ENCODE assay signal across 1 fruit fly cellular context in the genomic region with DNA sequence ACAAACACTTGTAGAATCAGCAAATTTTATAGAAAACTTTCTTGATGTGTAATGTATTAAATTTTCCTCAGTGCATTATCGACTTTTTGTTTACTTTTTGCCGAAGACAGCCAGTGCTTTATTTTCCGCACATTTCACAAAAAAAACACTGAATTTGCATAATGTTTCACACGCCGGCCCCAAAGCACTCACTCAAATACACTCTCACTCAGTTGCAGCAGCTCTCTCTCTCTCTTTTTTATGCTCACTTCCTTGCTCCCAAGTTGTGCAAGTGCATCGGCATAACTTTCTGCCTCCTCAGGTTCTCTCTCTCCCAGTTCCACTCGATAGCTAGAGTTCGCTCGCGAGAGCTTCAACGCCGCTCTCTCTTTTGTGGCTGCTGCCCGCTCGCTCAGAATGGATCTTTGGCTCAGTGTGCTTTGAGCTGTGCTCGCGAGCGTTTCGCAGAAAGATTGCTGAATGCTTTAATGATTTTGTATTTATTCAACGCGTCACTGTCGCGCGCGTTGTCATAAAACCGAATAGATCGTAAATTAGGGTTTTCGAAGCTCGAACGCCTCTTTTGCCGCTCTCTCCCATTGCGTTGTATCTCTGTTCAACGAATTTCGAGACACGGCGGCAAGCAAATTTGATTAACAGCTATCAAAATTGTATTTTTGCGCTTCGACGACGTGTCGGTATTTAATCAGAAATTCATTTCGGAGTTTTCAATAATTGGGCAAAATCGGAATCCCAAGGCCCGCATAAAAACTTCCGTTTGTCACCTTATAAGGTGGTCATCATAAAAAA.
A peak's percentile ranks its signal among the peaks of the same experiment; 100 is the strongest.
TF ChIP-seq lines count a peak whose summit lies in the region.

No protein-coding gene starts in this region.

TF ChIP-seq in whole organism, embryonic, 481 proteins besides CTCF, POLR2A, EP300 and RAD21 (continued from another document and continues in another):
- no peak for TF ChIP-seq CG43689 (GFP tag; IDR thresholded peaks at IDR 0.05; lab: Robert Waterston, UW)
- no peak for TF ChIP-seq CG10267 (tag; optimal IDR thresholded peaks at IDR 0.05; lab: Kevin White, UChicago)
- TF ChIP-seq CG10959 (GFP tag; IDR thresholded peaks at IDR 0.05; lab: Robert Waterston, UW), result no peak
- TF ChIP-seq Ets65A (GFP tag; lab: Kevin White, UChicago), result no peak
- TF ChIP-seq Hand (GFP tag; optimal IDR thresholded peaks at IDR 0.05; lab: Kevin White, UChicago), result no peak
- no peak for TF ChIP-seq CG12769 (tag; optimal IDR thresholded peaks at IDR 0.05; lab: Kevin White, UChicago)
- TF ChIP-seq Camta (GFP tag; optimal IDR thresholded peaks at IDR 0.05; lab: Kevin White, UChicago), result no peak
- TF ChIP-seq CG11504 (tag; optimal IDR thresholded peaks at IDR 0.05; lab: Kevin White, UChicago), result no peak
- no peak for TF ChIP-seq Dip2 (GFP tag; IDR thresholded peaks at IDR 0.05; lab: Robert Waterston, UW)
- no peak for TF ChIP-seq dmrt11E (tag; optimal IDR thresholded peaks at IDR 0.05; lab: Kevin White, UChicago)
- no peak for TF ChIP-seq PHDP (tag; optimal IDR thresholded peaks at IDR 0.05; lab: Kevin White, UChicago)
- TF ChIP-seq Deaf1 (tag; optimal IDR thresholded peaks at IDR 0.05; lab: Kevin White, UChicago), result peak; percentile 44
- TF ChIP-seq CG11696 (GFP tag; IDR thresholded peaks at IDR 0.05; lab: Robert Waterston, UW), result peak; percentile 47; the same call in 1 of the 2 replicates
- no peak for TF ChIP-seq CG18764 (GFP tag; optimal IDR thresholded peaks at IDR 0.05; lab: Kevin White, UChicago)
- TF ChIP-seq CG18476 (GFP tag; optimal IDR thresholded peaks at IDR 0.05; lab: Kevin White, UChicago), result no peak
- TF ChIP-seq CG4707 (GFP tag; optimal IDR thresholded peaks at IDR 0.05; lab: Kevin White, UChicago), result no peak
- TF ChIP-seq CG17361 (GFP tag; IDR thresholded peaks at IDR 0.05; lab: Robert Waterston, UW), result no peak
- no peak for TF ChIP-seq CG7556 (GFP tag; optimal IDR thresholded peaks at IDR 0.05; lab: Kevin White, UChicago)
- TF ChIP-seq da (GFP tag; optimal IDR thresholded peaks at IDR 0.05; lab: Kevin White, UChicago), result no peak
- TF ChIP-seq CG14050 (GFP tag; IDR thresholded peaks at IDR 0.05; lab: Robert Waterston, UW), result no peak
- TF ChIP-seq CG17912 (GFP tag; optimal IDR thresholded peaks at IDR 0.05; lab: Kevin White, UChicago), result peak; percentile 28
- peak; percentile 82; the same call in 1 of the 2 replicates for TF ChIP-seq chm (GFP tag; IDR thresholded peaks at IDR 0.05; lab: Robert Waterston, UW)
- TF ChIP-seq CG3281 (GFP tag; optimal IDR thresholded peaks at IDR 0.05; lab: Kevin White, UChicago), result peak; percentile 4
- no peak for TF ChIP-seq CG13424 (tag; optimal IDR thresholded peaks at IDR 0.05; lab: Kevin White, UChicago)
- TF ChIP-seq grau (tag; optimal IDR thresholded peaks at IDR 0.05; lab: Kevin White, UChicago), result no peak
- no peak for TF ChIP-seq gt (GFP tag; IDR thresholded peaks at IDR 0.05; lab: Robert Waterston, UW)
- no peak for TF ChIP-seq CG1647 (GFP tag; optimal IDR thresholded peaks at IDR 0.05; lab: Kevin White, UChicago)
- no peak for TF ChIP-seq CG31224 (GFP tag; IDR thresholded peaks at IDR 0.05; lab: Robert Waterston, UW)
- no peak for TF ChIP-seq CG1233 (GFP tag; optimal IDR thresholded peaks at IDR 0.05; lab: Kevin White, UChicago)
- TF ChIP-seq Ada2b (GFP tag; IDR thresholded peaks at IDR 0.05; lab: Robert Waterston, UW), result no peak
- no peak for TF ChIP-seq CG8089 (GFP tag; optimal IDR thresholded peaks at IDR 0.05; lab: Kevin White, UChicago)
- TF ChIP-seq unc-4 (GFP tag; IDR thresholded peaks at IDR 0.05; lab: Robert Waterston, UW; ENCODE audit: partially characterized antibody), result peak; percentile 55; the same call in 1 of the 2 replicates
- TF ChIP-seq Dbx (GFP tag; IDR thresholded peaks at IDR 0.05; lab: Robert Waterston, UW), result peak; percentile 52; the same call in 1 of the 3 replicates
- no peak; the same call in 1 of the 2 replicates for TF ChIP-seq HLH3B (GFP tag; IDR thresholded peaks at IDR 0.05; lab: Robert Waterston, UW)
- TF ChIP-seq crol (GFP tag; IDR thresholded peaks at IDR 0.05; lab: Robert Waterston, UW), result peak; percentile 30; the same call in 1 of the 2 replicates
- TF ChIP-seq MTF-1 (GFP tag; optimal IDR thresholded peaks at IDR 0.05; lab: Kevin White, UChicago; ENCODE audit: borderline replicate concordance), result no peak
- TF ChIP-seq CG10462 (GFP tag; optimal IDR thresholded peaks at IDR 0.05; lab: Kevin White, UChicago), result no peak
- TF ChIP-seq mld (GFP tag; IDR thresholded peaks at IDR 0.05; lab: Robert Waterston, UW; ENCODE audit: partially characterized antibody), result no peak
- TF ChIP-seq disco-r (GFP tag; optimal IDR thresholded peaks at IDR 0.05; lab: Kevin White, UChicago), result no peak
- TF ChIP-seq cwo (GFP tag; optimal IDR thresholded peaks at IDR 0.05; lab: Kevin White, UChicago), result peak; percentile 27
- peak; percentile 6 for TF ChIP-seq pros (GFP tag; optimal IDR thresholded peaks at IDR 0.05; lab: Kevin White, UChicago)
- TF ChIP-seq sqz (GFP tag; optimal IDR thresholded peaks at IDR 0.05; lab: Kevin White, UChicago), result no peak
- no peak for TF ChIP-seq CoRest (tag; optimal IDR thresholded peaks at IDR 0.05; lab: Kevin White, UChicago)
- peak; percentile 37 for TF ChIP-seq CG13296 (GFP tag; optimal IDR thresholded peaks at IDR 0.05; lab: Kevin White, UChicago)
- no peak for TF ChIP-seq Lhr (GFP tag; optimal IDR thresholded peaks at IDR 0.05; lab: Kevin White, UChicago)
- no peak for TF ChIP-seq HmgD (GFP tag; optimal IDR thresholded peaks at IDR 0.05; lab: Kevin White, UChicago)
- peak; percentile 32 for TF ChIP-seq CG18599 (GFP tag; optimal IDR thresholded peaks at IDR 0.05; lab: Kevin White, UChicago)
- TF ChIP-seq CG8765 (GFP tag; IDR thresholded peaks at IDR 0.05; lab: Robert Waterston, UW), result peak; percentile 42; the same call in 1 of the 2 replicates
- no peak for TF ChIP-seq CG13123 (GFP tag; optimal IDR thresholded peaks at IDR 0.05; lab: Kevin White, UChicago)
- TF ChIP-seq CG11247 (GFP tag; IDR thresholded peaks at IDR 0.05; lab: Robert Waterston, UW), result no peak
- no peak for TF ChIP-seq Hey (tag; optimal IDR thresholded peaks at IDR 0.05; lab: Kevin White, UChicago)
- TF ChIP-seq CHES-1-like (GFP tag; optimal IDR thresholded peaks at IDR 0.05; lab: Kevin White, UChicago), result no peak
- no peak; the same call in 2 of the 3 replicates for TF ChIP-seq B-H1 (GFP tag; IDR thresholded peaks at IDR 0.05; lab: Robert Waterston, UW)
- TF ChIP-seq CG9932 (GFP tag; IDR thresholded peaks at IDR 0.05; lab: Robert Waterston, UW), result no peak
- TF ChIP-seq croc (GFP tag; conservative IDR thresholded peaks at IDR 0.05; lab: Robert Waterston, UW), result no peak
- no peak for TF ChIP-seq emc (GFP tag; optimal IDR thresholded peaks at IDR 0.05; lab: Kevin White, UChicago)
- TF ChIP-seq CG8944 (GFP tag; optimal IDR thresholded peaks at IDR 0.05; lab: Kevin White, UChicago), result no peak
- no peak for TF ChIP-seq CG16863 (GFP tag; optimal IDR thresholded peaks at IDR 0.05; lab: Kevin White, UChicago)
- no peak for TF ChIP-seq gfzf (GFP tag; optimal IDR thresholded peaks at IDR 0.05; lab: Kevin White, UChicago)
- no peak for TF ChIP-seq CG15696 (tag; optimal IDR thresholded peaks at IDR 0.05; lab: Kevin White, UChicago)
- peak; percentile 66 for TF ChIP-seq CG34376 (GFP tag; optimal IDR thresholded peaks at IDR 0.05; lab: Kevin White, UChicago)
- peak; percentile 34; the same call in 1 of the 2 replicates for TF ChIP-seq Adf1 (GFP tag; IDR thresholded peaks at IDR 0.05; lab: Robert Waterston, UW)
- TF ChIP-seq Ravus (GFP tag; IDR thresholded peaks at IDR 0.05; lab: Robert Waterston, UW), result no peak
- TF ChIP-seq ac (GFP tag; optimal IDR thresholded peaks at IDR 0.05; lab: Kevin White, UChicago), result no peak
- no peak for TF ChIP-seq run (tag; optimal IDR thresholded peaks at IDR 0.05; lab: Kevin White, UChicago)
- no peak for TF ChIP-seq Mes4 (GFP tag; optimal IDR thresholded peaks at IDR 0.05; lab: Kevin White, UChicago)
- TF ChIP-seq usp (GFP tag; optimal IDR thresholded peaks at IDR 0.05; lab: Kevin White, UChicago), result no peak
- TF ChIP-seq ERR (GFP tag; optimal IDR thresholded peaks at IDR 0.05; lab: Kevin White, UChicago), result no peak
- no peak for TF ChIP-seq Sry-δ (GFP tag; optimal IDR thresholded peaks at IDR 0.05; lab: Kevin White, UChicago)
- no peak for TF ChIP-seq D (optimal IDR thresholded peaks at IDR 0.05; lab: Kevin White, UChicago)
- TF ChIP-seq D (GFP tag; optimal IDR thresholded peaks at IDR 0.05; lab: Kevin White, UChicago), result no peak
- TF ChIP-seq dimm (GFP tag; IDR thresholded peaks at IDR 0.05; lab: Robert Waterston, UW), result no peak
- peak; percentile 54 for TF ChIP-seq Scr (GFP tag; IDR thresholded peaks at IDR 0.05; lab: Robert Waterston, UW; ENCODE audit: partially characterized antibody)
- no peak for TF ChIP-seq CG14441 (GFP tag; IDR thresholded peaks at IDR 0.05; lab: Robert Waterston, UW)
- peak; percentile 98 for TF ChIP-seq Jarid2 (GFP tag; optimal IDR thresholded peaks at IDR 0.05; lab: Kevin White, UChicago)
- no peak for TF ChIP-seq CG4424 (GFP tag; optimal IDR thresholded peaks at IDR 0.05; lab: Kevin White, UChicago)
- TF ChIP-seq CG17612 (GFP tag; IDR thresholded peaks at IDR 0.05; lab: Robert Waterston, UW), result no peak
- TF ChIP-seq Fer1 (GFP tag; optimal IDR thresholded peaks at IDR 0.05; lab: Kevin White, UChicago), result peak; percentile 47
- TF ChIP-seq Bteb2 (GFP tag; optimal IDR thresholded peaks at IDR 0.05; lab: Kevin White, UChicago), result no peak
- peak; percentile 3 for TF ChIP-seq CG2712 (tag; optimal IDR thresholded peaks at IDR 0.05; lab: Kevin White, UChicago)
- TF ChIP-seq sens-2 (GFP tag; IDR thresholded peaks at IDR 0.05; lab: Robert Waterston, UW), result no peak
- no peak for TF ChIP-seq Dad (GFP tag; optimal IDR thresholded peaks at IDR 0.05; lab: Kevin White, UChicago)
- TF ChIP-seq Vsx1 (GFP tag; optimal IDR thresholded peaks at IDR 0.05; lab: Kevin White, UChicago), result no peak
- TF ChIP-seq Gsc (GFP tag; IDR thresholded peaks at IDR 0.05; lab: Robert Waterston, UW), result no peak
- TF ChIP-seq Eip74EF (GFP tag; optimal IDR thresholded peaks at IDR 0.05; lab: Kevin White, UChicago), result peak in 1 of 2 experiments; percentile 35
- 0 out of 2 replicates have a peak, but pooled peaks have one; percentile 19 for TF ChIP-seq NFAT (GFP tag; IDR thresholded peaks at IDR 0.05; lab: Robert Waterston, UW)
- no peak for TF ChIP-seq Six4 (GFP tag; optimal IDR thresholded peaks at IDR 0.05; lab: Kevin White, UChicago)
- no peak for TF ChIP-seq shn (GFP tag; optimal IDR thresholded peaks at IDR 0.05; lab: Kevin White, UChicago)
- no peak for TF ChIP-seq slbo (GFP tag; IDR thresholded peaks at IDR 0.05; lab: Robert Waterston, UW)
- peak; percentile 58 for TF ChIP-seq hbn (GFP tag; IDR thresholded peaks at IDR 0.05; lab: Robert Waterston, UW; ENCODE audit: partially characterized antibody)
- TF ChIP-seq CG11695 (GFP tag; IDR thresholded peaks at IDR 0.05; lab: Robert Waterston, UW), result peak; percentile 54; the same call in 2 of the 3 replicates
- TF ChIP-seq CG10321 (GFP tag; IDR thresholded peaks at IDR 0.05; lab: Robert Waterston, UW), result no peak
- TF ChIP-seq CG6791 (GFP tag; IDR thresholded peaks at IDR 0.05; lab: Robert Waterston, UW; ENCODE audit: partially characterized antibody), result peak; percentile 76
- no peak; the same call in 1 of the 2 replicates for TF ChIP-seq stc (GFP tag; IDR thresholded peaks at IDR 0.05; lab: Robert Waterston, UW)
- no peak for TF ChIP-seq slp2 (GFP tag; optimal IDR thresholded peaks at IDR 0.05; lab: Kevin White, UChicago)
- peak; percentile 30; the same call in 1 of the 2 replicates for TF ChIP-seq seq (GFP tag; IDR thresholded peaks at IDR 0.05; lab: Robert Waterston, UW)
- no peak for TF ChIP-seq CG2202 (tag; optimal IDR thresholded peaks at IDR 0.05; lab: Kevin White, UChicago)
- no peak for TF ChIP-seq Bdp1 (GFP tag; optimal IDR thresholded peaks at IDR 0.05; lab: Kevin White, UChicago)
- no peak for TF ChIP-seq CG7271 (tag; optimal IDR thresholded peaks at IDR 0.05; lab: Kevin White, UChicago)
- TF ChIP-seq CG7987 (GFP tag; optimal IDR thresholded peaks at IDR 0.05; lab: Kevin White, UChicago), result peak; percentile 56
- peak; percentile 34 for TF ChIP-seq B-H2 (GFP tag; optimal IDR thresholded peaks at IDR 0.05; lab: Kevin White, UChicago)
- TF ChIP-seq CG10209 (GFP tag; optimal IDR thresholded peaks at IDR 0.05; lab: Kevin White, UChicago), result no peak
- no peak for TF ChIP-seq CG12391 (tag; optimal IDR thresholded peaks at IDR 0.05; lab: Kevin White, UChicago)
- no peak for TF ChIP-seq CG9797 (GFP tag; optimal IDR thresholded peaks at IDR 0.05; lab: Kevin White, UChicago)
- peak; percentile 15 for TF ChIP-seq Blimp-1 (GFP tag; optimal IDR thresholded peaks at IDR 0.05; lab: Kevin White, UChicago)
- no peak for TF ChIP-seq Myb (GFP tag; optimal IDR thresholded peaks at IDR 0.05; lab: Kevin White, UChicago)
- no peak for TF ChIP-seq gem (tag; optimal IDR thresholded peaks at IDR 0.05; lab: Kevin White, UChicago)
- TF ChIP-seq Neu2 (GFP tag; optimal IDR thresholded peaks at IDR 0.05; lab: Kevin White, UChicago; ENCODE audit: borderline replicate concordance), result no peak
- no peak for TF ChIP-seq pum (GFP tag; optimal IDR thresholded peaks at IDR 0.05; lab: Kevin White, UChicago)
- no peak for TF ChIP-seq CG3726 (GFP tag; IDR thresholded peaks at IDR 0.05; lab: Robert Waterston, UW)
- TF ChIP-seq tll (GFP tag; optimal IDR thresholded peaks at IDR 0.05; lab: Kevin White, UChicago), result no peak
- no peak for TF ChIP-seq CG4730 (GFP tag; IDR thresholded peaks at IDR 0.05; lab: Robert Waterston, UW)
- TF ChIP-seq Mad (GFP tag; optimal IDR thresholded peaks at IDR 0.05; lab: Kevin White, UChicago), result no peak
- no peak for TF ChIP-seq CG8281 (tag; optimal IDR thresholded peaks at IDR 0.05; lab: Kevin White, UChicago)
- TF ChIP-seq dysf (GFP tag; IDR thresholded peaks at IDR 0.05; lab: Robert Waterston, UW), result no peak
- no peak for TF ChIP-seq NfI (GFP tag; optimal IDR thresholded peaks at IDR 0.05; lab: Kevin White, UChicago)
- TF ChIP-seq ato (GFP tag; IDR thresholded peaks at IDR 0.05; lab: Robert Waterston, UW; ENCODE audit: partially characterized antibody), result peak; percentile 62; the same call in 1 of the 2 replicates
- TF ChIP-seq Atf6 (GFP tag; IDR thresholded peaks at IDR 0.05; lab: Robert Waterston, UW), result 0 out of 2 replicates have a peak, but pooled peaks have one; percentile 36
- no peak for TF ChIP-seq crc (GFP tag; optimal IDR thresholded peaks at IDR 0.05; lab: Kevin White, UChicago)
- TF ChIP-seq lbe (GFP tag; optimal IDR thresholded peaks at IDR 0.05; lab: Kevin White, UChicago), result peak; percentile 78
- TF ChIP-seq Oli (tag; optimal IDR thresholded peaks at IDR 0.05; lab: Kevin White, UChicago), result no peak
- TF ChIP-seq Awh (GFP tag; IDR thresholded peaks at IDR 0.05; lab: Robert Waterston, UW), result peak; percentile 27; the same call in 1 of the 2 replicates
- TF ChIP-seq CG6272 (GFP tag; IDR thresholded peaks at IDR 0.05; lab: Robert Waterston, UW), result no peak
- TF ChIP-seq nom (GFP tag; optimal IDR thresholded peaks at IDR 0.05; lab: Kevin White, UChicago), result peak; percentile 75
